Fruit fly (Drosophila melanogaster) whole organism, wandering third instar larva: Measurements from ENCODE around the gene Klf15.

ENCODE experiments used
- CG32264 ChIP-seq: fragments of 200-800 bp; sonication (Bioruptor generic); optimal IDR thresholded peaks from 2 replicates; lab custom pipeline; 2016; ENCODE audit warnings: missing biosample characterization, missing genetic modification characterization
- CG9705 ChIP-seq: fragments of 200-800 bp; sonication (Bioruptor generic); optimal IDR thresholded peaks from 2 replicates; lab custom pipeline; 2018; ENCODE audit warnings: missing biosample characterization, mild to moderate bottlenecking, missing genetic modification characterization
- CrebA ChIP-seq: fragments of 200-800 bp; sonication (Bioruptor generic); optimal IDR thresholded peaks from 2 replicates; lab custom pipeline; 2016; ENCODE audit warnings: missing biosample characterization, mild to moderate bottlenecking, missing genetic modification characterization, borderline replicate concordance
- Dfd ChIP-seq: fragments of >200 bp; optimal IDR thresholded peaks from 2 replicates; lab custom pipeline; 2017; ENCODE audit warnings: missing biosample characterization, missing genetic modification characterization
- GATAd ChIP-seq: sonication (Bioruptor generic); optimal IDR thresholded peaks from 2 replicates; lab custom pipeline; 2016; ENCODE audit warnings: missing biosample characterization, missing genetic modification characterization
- HLH106 ChIP-seq: fragments of 200-800 bp; optimal IDR thresholded peaks from 3 replicates; lab custom pipeline; 2019; ENCODE audit warnings: missing biosample characterization, mild to moderate bottlenecking, missing genetic modification characterization, moderate library complexity
- Hnf4 ChIP-seq: fragments of 200-800 bp; sonication (Bioruptor generic); optimal IDR thresholded peaks from 2 replicates; lab custom pipeline; 2016; ENCODE audit warnings: missing biosample characterization, mild to moderate bottlenecking, missing genetic modification characterization
- Hr78 ChIP-seq: fragments of >200 bp; optimal IDR thresholded peaks from 2 replicates; lab custom pipeline; 2017; ENCODE audit warnings: missing biosample characterization, missing genetic modification characterization
- Hr83 ChIP-seq: fragments of 200-300 bp; sonication (Bioruptor generic); optimal IDR thresholded peaks from 2 replicates; lab custom pipeline; 2016; ENCODE audit warnings: missing biosample characterization, mild to moderate bottlenecking, missing genetic modification characterization, moderate library complexity; ENCODE audit not compliant: poor library complexity, severe bottlenecking
- Jra ChIP-seq: sonication (Bioruptor generic); optimal IDR thresholded peaks from 2 replicates; lab custom pipeline; 2016; ENCODE audit warnings: missing biosample characterization, missing genetic modification characterization
- Mio ChIP-seq: sonication (Bioruptor generic); optimal IDR thresholded peaks from 2 replicates; lab custom pipeline; 2016; ENCODE audit warnings: missing biosample characterization, missing genetic modification characterization
- Myc ChIP-seq: fragments of >200 bp; optimal IDR thresholded peaks from 2 replicates; lab custom pipeline; 2017
- N ChIP-seq: fragments of >200 bp; optimal IDR thresholded peaks from 2 replicates; lab custom pipeline; 2018; ENCODE audit warnings: missing biosample characterization, missing external identifiers, missing genetic modification characterization
- OdsH ChIP-seq: fragments of 200-800 bp; sonication (Bioruptor generic); optimal IDR thresholded peaks from 2 replicates; lab custom pipeline; 2016; ENCODE audit warnings: missing biosample characterization, mild to moderate bottlenecking, missing genetic modification characterization
- Rel ChIP-seq, 2 experiments: fragments of 200-800 bp; sonication (Bioruptor generic) in 1 of 2; optimal IDR thresholded peaks; 2 replicates in 1 of 2; 3 replicates in 1 of 2; lab custom pipeline; 2016 to 2019; ENCODE audit warnings: mild to moderate bottlenecking in 2 of 2, missing biosample characterization in 2 of 2, missing genetic modification characterization in 2 of 2, moderate library complexity in 1 of 2
- Sp1 ChIP-seq: fragments of 200-800 bp; sonication (Bioruptor generic); optimal IDR thresholded peaks from 3 replicates; lab custom pipeline; 2019; ENCODE audit warnings: missing biosample characterization, mild to moderate bottlenecking, missing genetic modification characterization, moderate library complexity
- br ChIP-seq: fragments of 200-800 bp; sonication (Bioruptor generic); optimal IDR thresholded peaks from 2 replicates; lab custom pipeline; 2016; ENCODE audit warnings: missing biosample characterization, missing genetic modification characterization
- dl ChIP-seq, 2 experiments: fragments of 175-275, 200-275 bp in 1 of 2; fragments of 200-275 bp in 1 of 2; sonication (Bioruptor generic); optimal IDR thresholded peaks; lab custom pipeline; 2018; ENCODE audit warnings: mild to moderate bottlenecking in 2 of 2, missing biosample characterization in 2 of 2, missing genetic modification characterization in 2 of 2, moderate library complexity in 2 of 2; ENCODE audit not compliant: partially characterized antibody in 2 of 2, insufficient read depth in 1 of 2
- dmrt93B ChIP-seq: fragments of 200-800 bp; sonication (Bioruptor generic); optimal IDR thresholded peaks from 2 replicates; lab custom pipeline; 2018; ENCODE audit warnings: missing biosample characterization, mild to moderate bottlenecking, missing genetic modification characterization
- dsf ChIP-seq: sonication (Bioruptor generic); optimal IDR thresholded peaks from 2 replicates; lab custom pipeline; 2016; ENCODE audit warnings: missing biosample characterization, missing genetic modification characterization, borderline replicate concordance
- ey ChIP-seq: fragments of 200-800 bp; sonication (Bioruptor generic); optimal IDR thresholded peaks from 2 replicates; lab custom pipeline; 2016; ENCODE audit warnings: missing biosample characterization, missing genetic modification characterization
- foxo ChIP-seq, 2 experiments: fragments of 200-800 bp; sonication (Bioruptor generic); optimal IDR thresholded peaks; 2 replicates in 1 of 2; 3 replicates in 1 of 2; lab custom pipeline; 2016 to 2017; ENCODE audit warnings: missing biosample characterization in 2 of 2, missing genetic modification characterization in 2 of 2
- fru ChIP-seq: fragments of 200-800 bp; sonication (Bioruptor generic); optimal IDR thresholded peaks from 3 replicates; lab custom pipeline; 2016; ENCODE audit warnings: missing biosample characterization, mild to moderate bottlenecking, missing genetic modification characterization
- h ChIP-seq: fragments of 200-800 bp; sonication (Bioruptor generic); optimal IDR thresholded peaks from 3 replicates; lab custom pipeline; 2016; ENCODE audit warnings: missing biosample characterization, mild to moderate bottlenecking, missing genetic modification characterization
- jim ChIP-seq: fragments of 175-275, 200-325 bp; sonication (Bioruptor generic); optimal IDR thresholded peaks from 2 replicates; lab custom pipeline; 2016; ENCODE audit warnings: missing biosample characterization, mild to moderate bottlenecking, missing genetic modification characterization
- lola ChIP-seq: fragments of >200 bp; optimal IDR thresholded peaks from 2 replicates; lab custom pipeline; 2017; ENCODE audit warnings: missing biosample characterization, missing genetic modification characterization
- pan ChIP-seq: fragments of >200 bp; optimal IDR thresholded peaks from 2 replicates; lab custom pipeline; 2017
- psq ChIP-seq: fragments of 200-800 bp; sonication (Bioruptor generic); optimal IDR thresholded peaks from 3 replicates; lab custom pipeline; 2017; ENCODE audit warnings: missing biosample characterization, mild to moderate bottlenecking, missing genetic modification characterization, moderate library complexity
- rgr ChIP-seq: fragments of 200-800 bp; sonication (Bioruptor generic); optimal IDR thresholded peaks from 3 replicates; lab custom pipeline; 2016; ENCODE audit warnings: missing biosample characterization, mild to moderate bottlenecking, missing genetic modification characterization
- sv ChIP-seq: fragments of 200-800 bp; sonication (Bioruptor generic); optimal IDR thresholded peaks from 3 replicates; lab custom pipeline; 2016; ENCODE audit warnings: missing biosample characterization, missing genetic modification characterization
- tai ChIP-seq: sonication (Bioruptor generic); optimal IDR thresholded peaks from 2 replicates; lab custom pipeline; 2016; ENCODE audit warnings: missing biosample characterization, missing genetic modification characterization

The Klf15 gene

dm6 chrX:4777275-4777674 is 5.9 kb upstream of the Klf15 start, which contains the start of gene CG2871:
Gene CG2871, minus strand, starts transcription at chrX:4777375.
- no peak for TF ChIP-seq Myc
- no peak for TF ChIP-seq CG32264 (GFP tag; lab: Kevin White, UChicago)
- no peak for TF ChIP-seq br (GFP tag; lab: Kevin White, UChicago)
- TF ChIP-seq fru, result no peak
- no peak for TF ChIP-seq pan (lab: Kevin White, UChicago)
- no peak for TF ChIP-seq CG9705 (GFP tag; lab: Kevin White, UChicago)
- TF ChIP-seq foxo (GFP tag; optimal IDR thresholded peaks at IDR 0.05; lab: Kevin White, UChicago), result no peak
- TF ChIP-seq OdsH (GFP tag; lab: Kevin White, UChicago), result no peak
- no peak for TF ChIP-seq rgr
- TF ChIP-seq Hnf4, result no peak
- TF ChIP-seq Mio (GFP tag; lab: Kevin White, UChicago), result no peak
- TF ChIP-seq tai, result no peak
- TF ChIP-seq Hr78 (GFP tag; lab: Kevin White, UChicago), result no peak
- TF ChIP-seq GATAd (GFP tag; lab: Kevin White, UChicago), result no peak
- no peak for TF ChIP-seq Jra (GFP tag; lab: Kevin White, UChicago)
- TF ChIP-seq ey, result no peak
- no peak for TF ChIP-seq CrebA (GFP tag; lab: Kevin White, UChicago)
- TF ChIP-seq Hr83, result no peak
- TF ChIP-seq N (GFP tag; lab: Kevin White, UChicago), result no peak
- no peak for TF ChIP-seq jim (GFP tag; lab: Kevin White, UChicago)

dm6 chrX:4770037-4770436 is 1.4 kb downstream of the Klf15 start, which contains the start of gene CG15472:
Gene CG15472, minus strand, starts transcription at chrX:4770137.
- TF ChIP-seq dl (GFP tag; optimal IDR thresholded peaks at IDR 0.05; lab: Kevin White, UChicago; ENCODE audit: insufficient read depth in 1 of 2, partially characterized antibody in 2 of 2) (no peak), Rel (GFP tag; optimal IDR thresholded peaks at IDR 0.05; lab: Kevin White, UChicago) (no peak), Rel (tag; optimal IDR thresholded peaks at IDR 0.05; lab: Kevin White, UChicago) (no peak), sv (GFP tag; lab: Kevin White, UChicago) (no peak), CG9705 (GFP tag; lab: Kevin White, UChicago) (no peak), N (GFP tag; lab: Kevin White, UChicago) (no peak), HLH106 (tag; lab: Kevin White, UChicago) (no peak), OdsH (GFP tag; lab: Kevin White, UChicago) (no peak), Sp1 (GFP tag; lab: Kevin White, UChicago) (no peak), CrebA (GFP tag; lab: Kevin White, UChicago) (no peak), Jra (GFP tag; lab: Kevin White, UChicago) (no peak), pan (lab: Kevin White, UChicago) (no peak), Dfd (no peak), dmrt93B (GFP tag; lab: Kevin White, UChicago) (no peak), jim (GFP tag; lab: Kevin White, UChicago) (no peak)

DNA sequence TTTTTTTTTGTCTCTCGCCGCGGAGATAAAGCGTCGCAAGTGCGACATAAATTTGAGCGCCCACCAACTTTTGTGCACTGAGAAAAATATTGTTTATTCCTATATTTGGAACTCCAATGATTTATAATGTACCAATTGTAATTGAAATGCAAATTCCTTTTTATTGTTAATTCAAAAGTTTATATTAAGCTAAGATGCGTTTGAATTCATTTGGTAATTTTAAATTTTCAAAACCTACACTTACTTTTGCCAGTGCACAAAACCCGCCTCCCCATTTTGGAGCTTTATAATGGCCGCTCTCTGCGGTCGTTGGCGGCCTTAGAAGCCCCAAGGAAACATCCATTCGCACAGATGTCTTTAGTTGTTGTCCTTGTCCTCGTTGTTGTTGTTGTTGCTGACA is 9.1 kb downstream of the Klf15 start:
- TF ChIP-seq Myc (no peak), Rel (GFP tag; optimal IDR thresholded peaks at IDR 0.05; lab: Kevin White, UChicago) (no peak), Rel (tag; optimal IDR thresholded peaks at IDR 0.05; lab: Kevin White, UChicago) (no peak), sv (GFP tag; lab: Kevin White, UChicago) (no peak), dsf (GFP tag; lab: Kevin White, UChicago) (no peak), Mio (GFP tag; lab: Kevin White, UChicago) (no peak), pan (lab: Kevin White, UChicago) (no peak), GATAd (GFP tag; lab: Kevin White, UChicago) (no peak), br (GFP tag; lab: Kevin White, UChicago) (no peak), h (no peak), psq (GFP tag; lab: Kevin White, UChicago) (no peak), jim (GFP tag; lab: Kevin White, UChicago) (no peak), lola (GFP tag; lab: Kevin White, UChicago) (no peak)
